Fruit fly (Drosophila melanogaster) whole organism, pupa: ENCODE measurements around the gene CG6511.

Source experiments
- CG12605 ChIP-seq: fragments of 200-800 bp; sonication (Bioruptor generic); IDR thresholded peaks from 2 replicates; pipeline ENCODE4 v1.3.6; 2022; ENCODE audit warnings: missing biosample characterization, missing genetic modification characterization
- CG13204 ChIP-seq: fragments of 200-800 bp; sonication (Bioruptor generic); optimal IDR thresholded peaks from 2 replicates; lab custom pipeline; 2018; ENCODE audit warnings: missing biosample characterization, mild to moderate bottlenecking, missing genetic modification characterization, moderate library complexity
- CG15710 ChIP-seq: fragments of 200-800 bp; sonication (Bioruptor generic); optimal IDR thresholded peaks from 2 replicates; lab custom pipeline; 2018; ENCODE audit warnings: missing biosample characterization, mild to moderate bottlenecking, missing genetic modification characterization, moderate library complexity
- CG17806 ChIP-seq: fragments of 200-800 bp; sonication (Bioruptor generic); optimal IDR thresholded peaks from 2 replicates; lab custom pipeline; 2018; ENCODE audit warnings: missing biosample characterization, mild to moderate bottlenecking, missing genetic modification characterization, moderate library complexity
- CG34367 ChIP-seq: fragments of 200-800 bp; sonication (Bioruptor generic); optimal IDR thresholded peaks from 2 replicates; lab custom pipeline; 2018; ENCODE audit warnings: missing biosample characterization, mild to moderate bottlenecking, missing genetic modification characterization
- CG4496 ChIP-seq: fragments of 200-800 bp; sonication (Bioruptor generic); IDR thresholded peaks from 3 replicates; pipeline ENCODE4 v1.3.6; 2022; ENCODE audit warnings: missing biosample characterization, missing genetic modification characterization
- CG8159 ChIP-seq: fragments of 200-800 bp; sonication (Bioruptor generic); optimal IDR thresholded peaks from 3 replicates; lab custom pipeline; 2018; ENCODE audit warnings: missing biosample characterization, mild to moderate bottlenecking, missing genetic modification characterization, moderate library complexity
- CG8301 ChIP-seq: fragments of 200-800 bp; sonication (Bioruptor generic); optimal IDR thresholded peaks from 2 replicates; lab custom pipeline; 2018; ENCODE audit warnings: missing biosample characterization, mild to moderate bottlenecking, missing genetic modification characterization
- D1 ChIP-seq: fragments of 200-800 bp; sonication (Bioruptor generic); optimal IDR thresholded peaks from 2 replicates; lab custom pipeline; 2018; ENCODE audit warnings: missing biosample characterization, mild to moderate bottlenecking, missing genetic modification characterization, moderate library complexity
- EcR ChIP-seq: fragments of 200-800 bp; sonication (Bioruptor generic); optimal IDR thresholded peaks from 3 replicates; lab custom pipeline; 2019; ENCODE audit warnings: missing biosample characterization, missing genetic modification characterization, mild to moderate bottlenecking, moderate library complexity, missing genetic modification reagents
- Ets98B ChIP-seq: fragments of 200-800 bp; sonication (Bioruptor generic); IDR thresholded peaks from 2 replicates; pipeline ENCODE4 v1.3.6; 2022; ENCODE audit warnings: missing biosample characterization, missing genetic modification characterization
- Pif1A ChIP-seq: fragments of 200-800 bp; sonication (Bioruptor generic); optimal IDR thresholded peaks from 3 replicates; lab custom pipeline; 2016; ENCODE audit warnings: missing biosample characterization, missing genetic modification characterization
- Pif1B ChIP-seq: fragments of 200-800 bp; sonication (Bioruptor generic); optimal IDR thresholded peaks from 3 replicates; lab custom pipeline; 2016; ENCODE audit warnings: missing biosample characterization, missing genetic modification characterization
- rn ChIP-seq: fragments of 200-800 bp; sonication (Bioruptor generic); IDR thresholded peaks from 2 replicates; pipeline ENCODE4 v1.3.6; 2022; ENCODE audit warnings: missing biosample characterization, missing genetic modification characterization

- TF ChIP-seq Pif1A (no peak), CG17806 (tag; lab: Kevin White, UChicago) (no peak), CG4496 (GFP tag; lab: Robert Waterston, UW) (no peak), CG12605 (GFP tag; lab: Robert Waterston, UW) (no peak), CG13204 (GFP tag; lab: Kevin White, UChicago) (no peak), Ets98B (no peak), Pif1B (GFP tag; lab: Kevin White, UChicago) (no peak), CG8301 (no peak), CG34367 (tag; lab: Kevin White, UChicago) (no peak), CG15710 (tag; lab: Kevin White, UChicago) (no peak), EcR (GFP tag; lab: Kevin White, UChicago) (no peak), rn (no peak), CG8159 (no peak), D1 (tag; lab: Kevin White, UChicago) (no peak)
Measured at dm6 chr3L:8728181-8728580, 7.1 kb downstream of the CG6511 start, which contains the start of gene Cp15.
